Fruit fly (Drosophila melanogaster): Measurements from ENCODE around the gene CG5255.

DNA sequence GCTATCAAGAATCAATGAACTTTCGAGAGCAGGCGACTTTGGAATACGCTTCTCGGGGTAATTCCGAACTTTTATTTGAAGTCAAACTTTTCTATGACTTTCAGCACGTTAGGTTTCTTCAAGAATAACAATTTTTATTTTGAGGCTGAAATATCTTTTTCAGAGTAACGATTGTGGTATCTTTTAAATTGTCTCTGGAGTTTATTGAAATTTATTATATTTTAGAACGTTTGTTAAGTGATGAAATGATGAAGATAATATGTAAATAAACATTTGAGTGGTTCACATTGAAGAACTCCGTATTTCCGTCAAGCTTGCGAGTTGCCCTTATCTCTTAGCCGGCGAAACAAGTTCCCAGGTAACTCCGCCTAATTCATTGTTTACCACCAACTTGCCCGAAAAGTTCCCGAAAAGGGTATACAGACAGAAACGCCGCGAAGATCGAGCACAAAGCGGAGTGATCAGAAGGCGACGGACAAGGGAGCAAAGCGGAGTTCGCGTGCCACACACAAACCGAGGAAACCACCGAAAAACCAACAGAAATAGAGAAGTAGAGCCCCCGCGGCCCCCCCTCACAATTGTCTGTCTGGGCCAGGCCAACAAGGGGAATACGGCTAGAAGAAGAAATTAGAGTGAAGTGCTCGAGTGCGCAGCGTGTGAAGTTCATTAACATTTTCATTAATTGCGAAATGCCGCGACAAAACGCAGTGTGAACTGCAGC is 19.9 kb upstream of the CG5255 start:
- no peak for TF ChIP-seq bab1 (GFP tag; optimal IDR thresholded peaks at IDR 0.05)
- no peak for TF ChIP-seq pad (GFP tag; optimal IDR thresholded peaks at IDR 0.05)
